Worm (Caenorhabditis elegans) whole organism, L4 larva: ENCODE measurements around the gene cal-5.
A peak's percentile ranks its signal among the peaks of the same experiment; 100 is the strongest.

Source experiments
- D1046.2 ChIP-seq: fragments of 200-800 bp; sonication (Bioruptor generic); IDR thresholded peaks from 2 replicates; pipeline ENCODE4 v1.3.6; 2022; ENCODE audit warnings: missing genetic modification characterization, missing compliant biosample characterization
- R02D3.7 ChIP-seq: fragments of 150-350 bp; sonication (generic microtip); optimal IDR thresholded peaks from 3 replicates; lab custom pipeline; 2014; ENCODE audit warnings: missing biosample characterization, missing genetic modification characterization
- Y75B8A.6 ChIP-seq: fragments of 200-800 bp; sonication (Bioruptor generic); IDR thresholded peaks from 2 replicates; pipeline ENCODE4 v1.3.6; 2022; ENCODE audit warnings: missing genetic modification reagents, missing genetic modification characterization, missing compliant biosample characterization
- aly-2 ChIP-seq: sonication (generic microtip); optimal IDR thresholded peaks from 2 replicates; lab custom pipeline; 2018; ENCODE audit warnings: missing biosample characterization, missing genetic modification characterization
- ceh-32 ChIP-seq: sonication (generic microtip); optimal IDR thresholded peaks from 2 replicates; lab custom pipeline; 2016; ENCODE audit warnings: mild to moderate bottlenecking, missing genetic modification characterization, missing compliant biosample characterization; ENCODE audit not compliant: poor library complexity
- ceh-44 ChIP-seq: fragments of 200-800 bp; sonication (Bioruptor generic); IDR thresholded peaks from 2 replicates; pipeline ENCODE4 v1.3.6; 2022; ENCODE audit warnings: missing genetic modification reagents, missing genetic modification characterization, missing compliant biosample characterization
- ces-1 ChIP-seq: fragments of 150-350 bp; sonication (generic microtip); optimal IDR thresholded peaks from 4 replicates; lab custom pipeline; 2014; ENCODE audit warnings: missing biosample characterization, missing genetic modification reagents, missing genetic modification characterization
- ctbp-1 ChIP-seq: fragments of 200-800 bp; sonication (Bioruptor generic); IDR thresholded peaks from 2 replicates; pipeline ENCODE4 v1.3.6; 2022; ENCODE audit warnings: missing genetic modification reagents, missing genetic modification characterization, missing compliant biosample characterization
- daf-12 ChIP-seq: fragments of 150-350 bp; optimal IDR thresholded peaks from 2 replicates; lab custom pipeline; 2014; ENCODE audit warnings: missing biosample characterization, missing genetic modification reagents, missing genetic modification characterization
- dmd-6 ChIP-seq: fragments of 200-800 bp; sonication (Bioruptor generic); IDR thresholded peaks from 2 replicates; pipeline ENCODE4 v1.3.6; 2022; ENCODE audit warnings: missing genetic modification reagents, missing genetic modification characterization, missing compliant biosample characterization
- dpl-1 ChIP-seq: fragments of 150-350 bp; optimal IDR thresholded peaks from 2 replicates; lab custom pipeline; 2014; ENCODE audit warnings: missing biosample characterization, missing genetic modification reagents, missing genetic modification characterization
- egl-27 ChIP-seq: sonication (generic microtip); optimal IDR thresholded peaks from 3 replicates; lab custom pipeline; 2017; ENCODE audit warnings: missing biosample characterization, missing genetic modification reagents, missing genetic modification characterization
- egl-43 ChIP-seq: fragments of 200-800 bp; sonication (Bioruptor generic); IDR thresholded peaks from 2 replicates; pipeline ENCODE4 v1.3.6; 2022; ENCODE audit warnings: missing genetic modification reagents, missing genetic modification characterization, missing compliant biosample characterization
- gei-8 ChIP-seq: fragments of 200-800 bp; sonication (Bioruptor generic); optimal IDR thresholded peaks from 2 replicates; lab custom pipeline; 2018; ENCODE audit warnings: mild to moderate bottlenecking, missing genetic modification characterization, missing compliant biosample characterization
- hlh-11 ChIP-seq: fragments of 200-800 bp; sonication (Bioruptor generic); optimal IDR thresholded peaks from 2 replicates; lab custom pipeline; 2018; ENCODE audit warnings: mild to moderate bottlenecking, missing genetic modification characterization, missing compliant biosample characterization
- lim-7 ChIP-seq: fragments of 200-800 bp; sonication (Bioruptor generic); IDR thresholded peaks from 2 replicates; pipeline ENCODE4 v1.3.6; 2022; ENCODE audit warnings: missing genetic modification characterization, missing compliant biosample characterization
- lin-1 ChIP-seq: fragments of 200-800 bp; sonication (Bioruptor generic); IDR thresholded peaks from 2 replicates; pipeline ENCODE4 v1.3.6; 2022; ENCODE audit warnings: missing genetic modification reagents, missing genetic modification characterization, missing compliant biosample characterization
- lin-38 ChIP-seq: fragments of 200-800 bp; sonication (Bioruptor generic); IDR thresholded peaks from 2 replicates; pipeline ENCODE4 v1.3.6; 2022; ENCODE audit warnings: missing genetic modification reagents, missing genetic modification characterization, missing compliant biosample characterization
- madf-5 ChIP-seq, 2 experiments: fragments of 200-800 bp; sonication (Bioruptor generic); IDR thresholded peaks; 2 replicates each; pipeline ENCODE4 v1.3.6; 2022; ENCODE audit warnings: missing compliant biosample characterization in 2 of 2, missing genetic modification characterization in 2 of 2
- mdl-1 ChIP-seq, 2 experiments: fragments of 150-350 bp in 1 of 2; sonication (generic microtip) in 1 of 2; optimal IDR thresholded peaks; 2 replicates each; lab custom pipeline; 2014 to 2017; ENCODE audit warnings: missing biosample characterization in 2 of 2, missing genetic modification characterization in 2 of 2
- mdt-29 ChIP-seq: fragments of 200-800 bp; sonication (Bioruptor generic); IDR thresholded peaks from 2 replicates; pipeline ENCODE4 v1.3.6; 2022; ENCODE audit warnings: missing genetic modification reagents, missing genetic modification characterization, missing compliant biosample characterization
- mes-2 ChIP-seq: sonication (generic microtip); optimal IDR thresholded peaks from 2 replicates; lab custom pipeline; 2016; ENCODE audit warnings: missing genotype, mild to moderate bottlenecking, missing genetic modification characterization, missing compliant biosample characterization; ENCODE audit not compliant: poor library complexity, severe bottlenecking
- nhr-10 ChIP-seq: fragments of 150-350 bp; optimal IDR thresholded peaks from 2 replicates; lab custom pipeline; 2014; ENCODE audit warnings: missing biosample characterization, missing genetic modification characterization
- nhr-11 ChIP-seq: fragments of 150-350 bp; optimal IDR thresholded peaks from 2 replicates; lab custom pipeline; 2014; ENCODE audit warnings: missing biosample characterization, missing genetic modification characterization
- nhr-111 ChIP-seq: fragments of 200-800 bp; sonication (Bioruptor generic); optimal IDR thresholded peaks from 2 replicates; lab custom pipeline; 2018; ENCODE audit warnings: mild to moderate bottlenecking, missing genetic modification characterization, missing compliant biosample characterization
- nhr-237 ChIP-seq: sonication (generic microtip); optimal IDR thresholded peaks from 2 replicates; lab custom pipeline; 2017; ENCODE audit warnings: missing biosample characterization, missing genetic modification characterization
- nhr-25 ChIP-seq: sonication (generic microtip); optimal IDR thresholded peaks from 2 replicates; lab custom pipeline; 2017; ENCODE audit warnings: missing genetic modification characterization, mild to moderate bottlenecking, missing compliant biosample characterization, antibody characterized with exemption, moderate library complexity, borderline replicate concordance; ENCODE audit not compliant: insufficient read depth
- nhr-28 ChIP-seq: fragments of 150-350 bp; optimal IDR thresholded peaks from 2 replicates; lab custom pipeline; 2014; ENCODE audit warnings: missing biosample characterization, missing genetic modification characterization
- nhr-42 ChIP-seq: fragments of 200-800 bp; sonication (Bioruptor generic); IDR thresholded peaks from 2 replicates; pipeline ENCODE4 v1.3.6; 2022; ENCODE audit warnings: missing genetic modification characterization, missing compliant biosample characterization
- nhr-48 ChIP-seq: sonication (generic microtip); optimal IDR thresholded peaks from 2 replicates; lab custom pipeline; 2016; ENCODE audit warnings: mild to moderate bottlenecking, missing genetic modification characterization, missing compliant biosample characterization
- nhr-77 ChIP-seq: fragments of 150-350 bp; optimal IDR thresholded peaks from 2 replicates; lab custom pipeline; 2014; ENCODE audit warnings: missing biosample characterization, missing genetic modification characterization
- pha-4 ChIP-seq, 2 experiments: fragments of 150-350 bp in 1 of 2; fragments of 200-800 bp in 1 of 2; sonication (Bioruptor generic) in 1 of 2; IDR thresholded peaks in 1 of 2; optimal IDR thresholded peaks in 1 of 2; 2 replicates each; pipeline versions ENCODE4 v1.3.6 to Lab custom; 2014 to 2022; ENCODE audit warnings: missing genetic modification characterization in 2 of 2, missing genetic modification reagents in 2 of 2, missing biosample characterization in 1 of 2, missing compliant biosample characterization in 1 of 2
- rbr-2 ChIP-seq: sonication (generic microtip); optimal IDR thresholded peaks from 2 replicates; lab custom pipeline; 2016; ENCODE audit warnings: missing genotype, missing genetic modification characterization, missing compliant biosample characterization
- set-16 ChIP-seq: fragments of 200-800 bp; sonication (Bioruptor generic); IDR thresholded peaks from 2 replicates; pipeline ENCODE4 v1.3.6; 2022; ENCODE audit warnings: missing genetic modification reagents, missing genetic modification characterization, missing compliant biosample characterization
- snpc-4 ChIP-seq: fragments of 150-350 bp; optimal IDR thresholded peaks from 2 replicates; lab custom pipeline; 2014; ENCODE audit warnings: missing biosample characterization, missing genetic modification characterization
- tra-1 ChIP-seq: fragments of 200-800 bp; sonication (Bioruptor generic); IDR thresholded peaks from 2 replicates; pipeline ENCODE4 v1.3.6; 2022; ENCODE audit warnings: missing genetic modification reagents, missing genetic modification characterization, missing compliant biosample characterization
- unc-62 ChIP-seq, 3 experiments: fragments of 150-350 bp in 1 of 3; sonication (generic microtip); optimal IDR thresholded peaks in 2 of 3; peaks in 1 of 3; 1 replicate in 1 of 3; 2 replicates in 2 of 3; lab custom pipeline; 2014 to 2017; ENCODE audit warnings: missing biosample characterization in 3 of 3, missing genetic modification characterization in 3 of 3, missing genetic modification reagents in 3 of 3, missing genotype in 1 of 3
- zag-1 ChIP-seq: fragments of 150-350 bp; optimal IDR thresholded peaks from 2 replicates; lab custom pipeline; 2014; ENCODE audit warnings: missing biosample characterization, missing genetic modification characterization
- zfp-3 ChIP-seq: fragments of 200-800 bp; sonication (Bioruptor generic); conservative IDR thresholded peaks from 2 replicates; pipeline ENCODE4 v1.3.6; 2022; ENCODE audit warnings: missing genetic modification reagents, missing genetic modification characterization, missing compliant biosample characterization
- zip-2 ChIP-seq: fragments of 150-350 bp; optimal IDR thresholded peaks from 2 replicates; lab custom pipeline; 2014; ENCODE audit warnings: missing biosample characterization, missing genetic modification characterization
- ztf-11 ChIP-seq: fragments of 150-350 bp; optimal IDR thresholded peaks from 2 replicates; lab custom pipeline; 2014; ENCODE audit warnings: missing biosample characterization, missing genetic modification characterization

cal-5 gene

ce11 chrX:5121789-5122188, 44.0 kb upstream of the cal-5 start (continued):
- no peak for TF ChIP-seq R02D3.7 (tag; lab: Kevin White, UChicago)
- TF ChIP-seq dmd-6 (GFP tag; lab: Robert Waterston, UW), result no peak
- TF ChIP-seq mdt-29 (GFP tag; lab: Robert Waterston, UW), result no peak
- no peak for TF ChIP-seq nhr-42
- TF ChIP-seq ctbp-1, result 0 out of 2 replicates have a peak, but pooled peaks have one; percentile 13
- TF ChIP-seq egl-43 (GFP tag; lab: Robert Waterston, UW), result peak; percentile 37; the same call in 1 of the 2 replicates
- TF ChIP-seq ztf-11 (tag; lab: Kevin White, UChicago), result no peak
- no peak for TF ChIP-seq zip-2
- TF ChIP-seq pha-4 (GFP tag; IDR thresholded peaks at IDR 0.05; lab: Robert Waterston, UW), result no peak
- no peak for TF ChIP-seq pha-4 (tag; optimal IDR thresholded peaks at IDR 0.05; lab: Kevin White, UChicago)
- no peak for TF ChIP-seq nhr-111 (GFP tag; lab: Kevin White, UChicago)
- no peak for TF ChIP-seq mdl-1 (tag; optimal IDR thresholded peaks at IDR 0.05; lab: Kevin White, UChicago)
- TF ChIP-seq hlh-11 (tag; lab: Kevin White, UChicago), result no peak
- TF ChIP-seq rbr-2 (tag; lab: Kevin White, UChicago), result peak; percentile 21
- TF ChIP-seq nhr-28 (tag; lab: Kevin White, UChicago), result no peak
- no peak for TF ChIP-seq lim-7 (GFP tag; lab: Robert Waterston, UW)
- TF ChIP-seq nhr-237 (tag; lab: Kevin White, UChicago), result no peak
- no peak for TF ChIP-seq Y75B8A.6 (GFP tag; lab: Robert Waterston, UW)
- TF ChIP-seq lin-1, result no peak
- no peak for TF ChIP-seq D1046.2 (GFP tag; lab: Robert Waterston, UW)
- TF ChIP-seq aly-2 (tag; lab: Kevin White, UChicago), result no peak
- TF ChIP-seq ceh-32 (tag; lab: Kevin White, UChicago), result no peak
- no peak for TF ChIP-seq dpl-1 (GFP tag; lab: Kevin White, UChicago)
- no peak for TF ChIP-seq nhr-10 (tag; lab: Kevin White, UChicago)
- no peak for TF ChIP-seq madf-5 (GFP tag; IDR thresholded peaks at IDR 0.05; lab: Robert Waterston, UW)
- no peak for TF ChIP-seq nhr-48 (tag; lab: Kevin White, UChicago)
- TF ChIP-seq nhr-25, result no peak
- TF ChIP-seq ceh-44 (GFP tag; lab: Robert Waterston, UW), result no peak
- no peak for TF ChIP-seq gei-8 (GFP tag; lab: Kevin White, UChicago)
- TF ChIP-seq nhr-77 (tag; lab: Kevin White, UChicago), result no peak
- TF ChIP-seq set-16 (GFP tag; lab: Robert Waterston, UW), result no peak
- no peak for TF ChIP-seq ces-1 (GFP tag; lab: Kevin White, UChicago)
- TF ChIP-seq zfp-3 (GFP tag; lab: Robert Waterston, UW), result no peak
- no peak for TF ChIP-seq snpc-4
- no peak for TF ChIP-seq daf-12 (tag; lab: Kevin White, UChicago)
- TF ChIP-seq zag-1, result no peak
- TF ChIP-seq nhr-11 (tag; lab: Kevin White, UChicago), result peak; percentile 55

DNA sequence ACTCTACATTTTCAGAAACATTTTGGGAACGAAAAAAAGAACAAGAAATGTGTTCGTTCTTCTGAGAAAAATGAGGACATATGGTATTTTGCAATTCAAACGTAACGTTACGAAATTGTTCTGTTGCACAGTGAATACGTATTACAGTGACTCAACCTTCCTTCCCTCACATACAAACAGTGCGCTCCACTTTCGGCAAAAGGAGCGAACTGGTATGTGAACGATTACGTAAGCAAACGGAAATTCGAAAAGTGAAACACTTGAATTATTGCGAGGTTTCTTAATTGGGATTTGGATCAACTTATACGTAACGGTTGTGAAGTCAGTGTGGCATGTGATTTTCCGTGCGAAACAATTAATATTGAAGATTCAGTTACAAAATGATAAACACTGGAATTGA, 43.0 kb upstream of the cal-5 start:
- TF ChIP-seq mes-2 (peak; percentile 12), lin-38 (GFP tag; lab: Robert Waterston, UW) (no peak), unc-62 (GFP tag; optimal IDR thresholded peaks at IDR 0.05 in 1 of 2; lab: Kevin White, UChicago) (peak in 1 of 2 experiments; percentile 73), unc-62 (tag; optimal IDR thresholded peaks at IDR 0.05; lab: Kevin White, UChicago) (no peak), egl-27 (tag; lab: Kevin White, UChicago) (no peak), tra-1 (GFP tag; lab: Robert Waterston, UW) (0 out of 2 replicates have a peak, but pooled peaks have one; percentile 7)
